Worm (Caenorhabditis elegans) whole organism, late embryonic: ENCODE data around the gene taap-1.

ENCODE experiments used
- C38D4.7 ChIP-seq: fragments of 200-800 bp; sonication (Bioruptor generic); optimal IDR thresholded peaks from 2 replicates; lab custom pipeline; 2018; ENCODE audit warnings: mild to moderate bottlenecking, missing genetic modification characterization, moderate library complexity, missing compliant biosample characterization
- F13H6.1 ChIP-seq: sonication (generic microtip); optimal IDR thresholded peaks from 2 replicates; lab custom pipeline; 2016; ENCODE audit warnings: missing genetic modification characterization, missing compliant biosample characterization
- K02D7.2 ChIP-seq: sonication (generic microtip); optimal IDR thresholded peaks from 2 replicates; lab custom pipeline; 2017; ENCODE audit warnings: mild to moderate bottlenecking, missing genetic modification characterization, missing compliant biosample characterization
- ama-1 ChIP-seq: fragments of 150-350 bp; optimal IDR thresholded peaks from 2 replicates; lab custom pipeline; 2014
- ceh-14 ChIP-seq: sonication (generic microtip); optimal IDR thresholded peaks from 2 replicates; lab custom pipeline; 2016; ENCODE audit warnings: missing genotype, missing genetic modification characterization, missing compliant biosample characterization
- ceh-18 ChIP-seq: sonication (generic microtip); optimal IDR thresholded peaks from 2 replicates; lab custom pipeline; 2016; ENCODE audit warnings: missing genetic modification characterization, missing compliant biosample characterization
- ceh-19 ChIP-seq: fragments of 200-800 bp; sonication (Bioruptor generic); optimal IDR thresholded peaks from 2 replicates; lab custom pipeline; 2018; ENCODE audit warnings: mild to moderate bottlenecking, missing genetic modification characterization, missing compliant biosample characterization
- ceh-2 ChIP-seq: sonication (generic microtip); optimal IDR thresholded peaks from 2 replicates; lab custom pipeline; 2016; ENCODE audit warnings: missing genotype, missing genetic modification characterization, missing compliant biosample characterization
- ceh-34 ChIP-seq: sonication (generic microtip); optimal IDR thresholded peaks from 2 replicates; lab custom pipeline; 2016; ENCODE audit warnings: mild to moderate bottlenecking, missing genetic modification characterization, missing compliant biosample characterization
- ceh-45 ChIP-seq: fragments of 200-800 bp; sonication (Bioruptor generic); IDR thresholded peaks from 2 replicates; pipeline ENCODE4 v1.3.6; 2022; ENCODE audit warnings: missing genetic modification reagents, missing genetic modification characterization, missing compliant biosample characterization
- ceh-48 ChIP-seq: sonication (generic microtip); optimal IDR thresholded peaks from 2 replicates; lab custom pipeline; 2016; ENCODE audit warnings: missing genetic modification characterization, inconsistent platforms, missing compliant biosample characterization
- ceh-9 ChIP-seq: sonication (generic microtip); optimal IDR thresholded peaks from 2 replicates; lab custom pipeline; 2016; ENCODE audit warnings: mild to moderate bottlenecking, missing genetic modification characterization, inconsistent platforms, missing compliant biosample characterization
- che-1 ChIP-seq: sonication (generic microtip); optimal IDR thresholded peaks from 2 replicates; lab custom pipeline; 2016; ENCODE audit warnings: mild to moderate bottlenecking, missing genetic modification characterization, missing compliant biosample characterization
- dmd-4 ChIP-seq: sonication (generic microtip); optimal IDR thresholded peaks from 2 replicates; lab custom pipeline; 2016; ENCODE audit warnings: borderline replicate concordance, missing genetic modification characterization, missing compliant biosample characterization
- dve-1 ChIP-seq: sonication (generic microtip); optimal IDR thresholded peaks from 2 replicates; lab custom pipeline; 2017; ENCODE audit warnings: antibody characterized with exemption, mild to moderate bottlenecking, missing genetic modification characterization, missing compliant biosample characterization
- elt-2 ChIP-seq: sonication (generic microtip); optimal IDR thresholded peaks from 2 replicates; lab custom pipeline; 2016; ENCODE audit warnings: missing genetic modification reagents, missing genetic modification characterization, missing compliant biosample characterization
- fax-1 ChIP-seq: sonication (generic microtip); optimal IDR thresholded peaks from 2 replicates; lab custom pipeline; 2016; ENCODE audit warnings: missing genotype, missing genetic modification characterization, missing compliant biosample characterization
- fkh-10 ChIP-seq: fragments of 150-350 bp; optimal IDR thresholded peaks from 2 replicates; lab custom pipeline; 2014; ENCODE audit warnings: missing biosample characterization, missing genetic modification reagents, missing genetic modification characterization
- gmeb-2 ChIP-seq: sonication (generic microtip); optimal IDR thresholded peaks from 2 replicates; lab custom pipeline; 2016; ENCODE audit warnings: missing genetic modification characterization, inconsistent platforms, missing compliant biosample characterization
- hlh-30 ChIP-seq: sonication (generic microtip); optimal IDR thresholded peaks from 2 replicates; lab custom pipeline; 2017; ENCODE audit warnings: antibody characterized with exemption, missing genetic modification characterization, missing compliant biosample characterization; ENCODE audit not compliant: insufficient read depth
- hlh-8 ChIP-seq: sonication (generic microtip); optimal IDR thresholded peaks from 2 replicates; lab custom pipeline; 2016; ENCODE audit warnings: missing genotype, missing genetic modification characterization, missing compliant biosample characterization
- madf-2 ChIP-seq: sonication (generic microtip); optimal IDR thresholded peaks from 2 replicates; lab custom pipeline; 2017; ENCODE audit warnings: missing genetic modification characterization, missing compliant biosample characterization
- nfya-1 ChIP-seq: sonication (generic microtip); optimal IDR thresholded peaks from 2 replicates; lab custom pipeline; 2017; ENCODE audit warnings: missing genetic modification characterization, mild to moderate bottlenecking, missing compliant biosample characterization, antibody characterized with exemption, moderate library complexity
- nhr-11 ChIP-seq: fragments of 150-350 bp; optimal IDR thresholded peaks from 2 replicates; lab custom pipeline; 2014; ENCODE audit warnings: missing biosample characterization, missing genetic modification characterization
- nhr-232 ChIP-seq: sonication (generic microtip); optimal IDR thresholded peaks from 2 replicates; lab custom pipeline; 2016; ENCODE audit warnings: missing genetic modification characterization, missing compliant biosample characterization
- npax-4 ChIP-seq: sonication (generic microtip); optimal IDR thresholded peaks from 2 replicates; lab custom pipeline; 2016; ENCODE audit warnings: missing genetic modification characterization, missing compliant biosample characterization
- pat-9 ChIP-seq: fragments of 200-800 bp; sonication (Bioruptor generic); optimal IDR thresholded peaks from 2 replicates; lab custom pipeline; 2018; ENCODE audit warnings: mild to moderate bottlenecking, missing genetic modification characterization, moderate library complexity, missing compliant biosample characterization
- pax-1 ChIP-seq: fragments of 150-350 bp; optimal IDR thresholded peaks from 2 replicates; lab custom pipeline; 2014; ENCODE audit warnings: missing biosample characterization, missing genetic modification characterization
- pha-2 ChIP-seq: sonication (generic microtip); optimal IDR thresholded peaks from 2 replicates; lab custom pipeline; 2017; ENCODE audit warnings: mild to moderate bottlenecking, missing genetic modification characterization, missing compliant biosample characterization
- pros-1 ChIP-seq: fragments of 150-350 bp; optimal IDR thresholded peaks from 2 replicates; lab custom pipeline; 2014; ENCODE audit warnings: missing biosample characterization, missing genetic modification reagents, missing genetic modification characterization
- ref-2 ChIP-seq: sonication (generic microtip); optimal IDR thresholded peaks from 2 replicates; lab custom pipeline; 2016; ENCODE audit warnings: missing genetic modification characterization, missing compliant biosample characterization
- rnt-1 ChIP-seq: sonication (generic microtip); optimal IDR thresholded peaks from 2 replicates; lab custom pipeline; 2016; ENCODE audit warnings: missing genetic modification characterization, missing compliant biosample characterization
- sdc-2 ChIP-seq: sonication (generic microtip); optimal IDR thresholded peaks from 2 replicates; lab custom pipeline; 2016; ENCODE audit warnings: missing genotype, missing genetic modification characterization, missing compliant biosample characterization
- tbx-2 ChIP-seq: sonication (generic microtip); optimal IDR thresholded peaks from 2 replicates; lab custom pipeline; 2016; ENCODE audit warnings: missing genetic modification characterization, missing compliant biosample characterization
- unc-42 ChIP-seq: sonication (generic microtip); optimal IDR thresholded peaks from 2 replicates; lab custom pipeline; 2016; ENCODE audit warnings: missing genotype, missing genetic modification characterization, missing compliant biosample characterization
- unc-86 ChIP-seq: sonication (generic microtip); optimal IDR thresholded peaks from 2 replicates; lab custom pipeline; 2016; ENCODE audit warnings: missing genetic modification characterization, missing compliant biosample characterization
- zip-5 ChIP-seq: sonication (generic microtip); optimal IDR thresholded peaks from 2 replicates; lab custom pipeline; 2016; ENCODE audit warnings: missing genetic modification characterization, missing compliant biosample characterization

The taap-1 gene

ce11 chrII:8440792-8441191 is 42.9 kb downstream of the taap-1 start:
- no peak for TF ChIP-seq F13H6.1 (tag; lab: Kevin White, UChicago)
- TF ChIP-seq pax-1 (tag; lab: Kevin White, UChicago): no peak
- TF ChIP-seq che-1 (tag; lab: Kevin White, UChicago): no peak
- no peak for TF ChIP-seq elt-2 (tag; lab: Kevin White, UChicago)
- TF ChIP-seq pat-9: no peak
- TF ChIP-seq zip-5 (tag; lab: Kevin White, UChicago): no peak
- TF ChIP-seq fax-1 (tag; lab: Kevin White, UChicago): no peak
- no peak for TF ChIP-seq ama-1 (lab: Kevin White, UChicago)
- TF ChIP-seq tbx-2 (tag; lab: Kevin White, UChicago): no peak
- TF ChIP-seq ceh-45 (GFP tag; lab: Robert Waterston, UW): no peak
- no peak for TF ChIP-seq hlh-30
- no peak for TF ChIP-seq ceh-19 (GFP tag; lab: Kevin White, UChicago)
- TF ChIP-seq unc-42 (tag; lab: Kevin White, UChicago): no peak
- TF ChIP-seq, all 69 proteins: peak for 0

ce11 chrII:8440097-8440496 is 43.6 kb downstream of the taap-1 start:
- no peak for TF ChIP-seq nfya-1 (tag; lab: Kevin White, UChicago)
- TF ChIP-seq dve-1 (tag; lab: Kevin White, UChicago): no peak
- TF ChIP-seq nhr-232 (tag; lab: Kevin White, UChicago): no peak
- TF ChIP-seq ceh-34: no peak
- TF ChIP-seq pros-1 (tag; lab: Kevin White, UChicago): no peak
- no peak for TF ChIP-seq fkh-10

- no peak for TF ChIP-seq nfya-1 (tag; lab: Kevin White, UChicago)
- TF ChIP-seq pha-2 (tag; lab: Kevin White, UChicago): no peak
- no peak for TF ChIP-seq pros-1 (tag; lab: Kevin White, UChicago)
- TF ChIP-seq nhr-11 (tag; lab: Kevin White, UChicago): no peak
- no peak for TF ChIP-seq ceh-14 (tag; lab: Kevin White, UChicago)
- no peak for TF ChIP-seq rnt-1 (tag; lab: Kevin White, UChicago)
- TF ChIP-seq C38D4.7 (GFP tag; lab: Kevin White, UChicago): no peak
- TF ChIP-seq unc-86: no peak
- TF ChIP-seq hlh-8 (tag; lab: Kevin White, UChicago): no peak
- TF ChIP-seq ceh-2 (tag; lab: Kevin White, UChicago): no peak
Measured at ce11 chrII:8438791-8439287, 44.8 kb downstream of the taap-1 start, which contains the start of gene lips-10. lips-10 (plus strand) TSS chrII:8439168.

ce11 chrII:8437035-8437434 is 46.6 kb downstream of the taap-1 start, which contains the start of gene acp-3:
acp-3 (minus strand) TSS chrII:8437135.
- TF ChIP-seq gmeb-2 (tag; lab: Kevin White, UChicago) (no peak), unc-86 (no peak), elt-2 (tag; lab: Kevin White, UChicago) (no peak), K02D7.2 (no peak), ceh-48 (tag; lab: Kevin White, UChicago) (no peak), madf-2 (tag; lab: Kevin White, UChicago) (no peak), npax-4 (tag; lab: Kevin White, UChicago) (no peak), ceh-34 (no peak), nhr-232 (tag; lab: Kevin White, UChicago) (no peak), pros-1 (tag; lab: Kevin White, UChicago) (no peak)

- TF ChIP-seq sdc-2 (tag; lab: Kevin White, UChicago) (no peak), ceh-18 (tag; lab: Kevin White, UChicago) (no peak), ref-2 (tag; lab: Kevin White, UChicago) (no peak), fkh-10 (no peak), dmd-4 (tag; lab: Kevin White, UChicago) (no peak), ceh-9 (tag; lab: Kevin White, UChicago) (no peak)
Measured at ce11 chrII:8435005-8435404, 48.7 kb downstream of the taap-1 start, which contains the start of gene acp-4. acp-4 (minus strand) TSS chrII:8435105.
